Worm (Caenorhabditis elegans): ENCODE results near the gene ser-6.

ce11 chrIV:2925591-2925990, 34.3 kb upstream of the ser-6 start, which contains the start of gene ubc-13:
- TF ChIP-seq fkh-10 (GFP tag; optimal IDR thresholded peaks at IDR 0.05), result no peak
- TF ChIP-seq nhr-11 (tag; optimal IDR thresholded peaks at IDR 0.05), result no peak
- TF ChIP-seq sox-4 (tag; optimal IDR thresholded peaks at IDR 0.05), result no peak
- no peak for TF ChIP-seq ttx-3 (tag; optimal IDR thresholded peaks at IDR 0.05)
- no peak for TF ChIP-seq hlh-15 (tag; optimal IDR thresholded peaks at IDR 0.05)
- no peak for TF ChIP-seq nfya-1 (tag; optimal IDR thresholded peaks at IDR 0.05)
- no peak for TF ChIP-seq hlh-30 (tag; optimal IDR thresholded peaks at IDR 0.05; ENCODE audit: insufficient read depth)
- no peak for TF ChIP-seq dve-1 (tag; optimal IDR thresholded peaks at IDR 0.05)
- no peak for TF ChIP-seq pha-4 (tag; optimal IDR thresholded peaks at IDR 0.05)
- TF ChIP-seq madf-2 (tag; optimal IDR thresholded peaks at IDR 0.05), result no peak
- TF ChIP-seq ama-1 (optimal IDR thresholded peaks at IDR 0.05), result no peak
- no peak for TF ChIP-seq pat-9 (tag; optimal IDR thresholded peaks at IDR 0.05)

Measured in whole organism, late embryonic.